Fruit fly (Drosophila melanogaster): ENCODE data around the gene CG14324.

CG14324 gene

dm6 chr3R:17604880-17605667 is 13.5 kb downstream of the CG14324 start (continued):
- TF ChIP-seq CG12942 (GFP tag; optimal IDR thresholded peaks at IDR 0.05) (no peak), dmrt99B (tag; optimal IDR thresholded peaks at IDR 0.05) (no peak), run (tag; optimal IDR thresholded peaks at IDR 0.05) (no peak), CG11695 (GFP tag; IDR thresholded peaks at IDR 0.05) (no peak), CG3847 (GFP tag; IDR thresholded peaks at IDR 0.05) (no peak), Dll (GFP tag; IDR thresholded peaks at IDR 0.05; ENCODE audit: partially characterized antibody) (0 out of 4 replicates have a peak, but pooled peaks have one; percentile 0), Max (GFP tag; optimal IDR thresholded peaks at IDR 0.05) (no peak), cg (GFP tag; optimal IDR thresholded peaks at IDR 0.05) (peak; percentile 60), cato (GFP tag; optimal IDR thresholded peaks at IDR 0.05; ENCODE audit: borderline replicate concordance) (no peak), CG7271 (tag; optimal IDR thresholded peaks at IDR 0.05) (no peak), ttk (GFP tag; IDR thresholded peaks at IDR 0.05) (no peak; the same call in 1 of the 2 replicates), HLH54F (GFP tag; optimal IDR thresholded peaks at IDR 0.05) (no peak)

dm6 chr3R:17604198-17604879 is 14.3 kb downstream of the CG14324 start:
- TF ChIP-seq shn (GFP tag; optimal IDR thresholded peaks at IDR 0.05) (no peak), Drgx (GFP tag; IDR thresholded peaks at IDR 0.05) (no peak), Hand (GFP tag; optimal IDR thresholded peaks at IDR 0.05) (peak; percentile 82), CG4404 (GFP tag; IDR thresholded peaks at IDR 0.05) (peak; percentile 90), Deaf1 (tag; optimal IDR thresholded peaks at IDR 0.05) (peak; percentile 38), CG2678 (tag; optimal IDR thresholded peaks at IDR 0.05) (peak; percentile 94), CG13123 (GFP tag; optimal IDR thresholded peaks at IDR 0.05) (peak; percentile 37), CG30020 (tag; optimal IDR thresholded peaks at IDR 0.05) (peak; percentile 61), fd3F (GFP tag; optimal IDR thresholded peaks at IDR 0.05) (peak; percentile 65), br (optimal IDR thresholded peaks at IDR 0.05) (no peak), Neu2 (GFP tag; optimal IDR thresholded peaks at IDR 0.05; ENCODE audit: borderline replicate concordance) (no peak), CG13287 (GFP tag; IDR thresholded peaks at IDR 0.05; ENCODE audit: partially characterized antibody) (no peak; the same call in 1 of the 2 replicates), toy (GFP tag; IDR thresholded peaks at IDR 0.05) (no peak), crol (GFP tag; IDR thresholded peaks at IDR 0.05) (peak; percentile 84), gem (tag; optimal IDR thresholded peaks at IDR 0.05) (peak; percentile 94), ssp (GFP tag; IDR thresholded peaks at IDR 0.05) (peak; percentile 56), CG6175 (GFP tag; IDR thresholded peaks at IDR 0.05) (no peak), Dll (GFP tag; IDR thresholded peaks at IDR 0.05; ENCODE audit: partially characterized antibody) (peak; percentile 45; the same call in 1 of the 4 replicates), CG9817 (tag; optimal IDR thresholded peaks at IDR 0.05) (peak; percentile 70), CG14441 (GFP tag; IDR thresholded peaks at IDR 0.05) (peak; percentile 64), CG2116 (GFP tag; optimal IDR thresholded peaks at IDR 0.05) (peak; percentile 61), CG11456 (GFP tag; IDR thresholded peaks at IDR 0.05) (no peak; the same call in 2 of the 3 replicates), CTCF (GFP tag; optimal IDR thresholded peaks at IDR 0.05) (no peak), CG1233 (GFP tag; optimal IDR thresholded peaks at IDR 0.05) (peak; percentile 88), sim (GFP tag; IDR thresholded peaks at IDR 0.05) (peak; percentile 41; the same call in 1 of the 2 replicates), NC2α (GFP tag; optimal IDR thresholded peaks at IDR 0.05) (no peak), fd64A (GFP tag; optimal IDR thresholded peaks at IDR 0.05) (peak; percentile 42), fru (optimal IDR thresholded peaks at IDR 0.05) (no peak), ind (GFP tag; optimal IDR thresholded peaks at IDR 0.05) (peak; percentile 64), emc (GFP tag; optimal IDR thresholded peaks at IDR 0.05) (no peak), lab (GFP tag; optimal IDR thresholded peaks at IDR 0.05) (peak; percentile 84), CG5180 (GFP tag; optimal IDR thresholded peaks at IDR 0.05) (peak; percentile 65), Fer3 (tag; optimal IDR thresholded peaks at IDR 0.05) (peak; percentile 72), MTF-1 (GFP tag; optimal IDR thresholded peaks at IDR 0.05; ENCODE audit: borderline replicate concordance) (peak; percentile 57), CG4854 (GFP tag; optimal IDR thresholded peaks at IDR 0.05) (no peak), CG13894 (tag; optimal IDR thresholded peaks at IDR 0.05) (peak; percentile 12), CG3726 (GFP tag; IDR thresholded peaks at IDR 0.05) (peak; percentile 18; the same call in 1 of the 3 replicates)

All from whole organism, embryonic.